Fruit fly (Drosophila melanogaster) whole organism, embryonic: ENCODE data around the gene Inx3.
A peak's percentile ranks its signal among the peaks of the same experiment; 100 is the strongest.

Experiments
- Atf6 ChIP-seq: fragments of 200-800 bp; sonication (Bioruptor generic); IDR thresholded peaks from 2 replicates; pipeline ENCODE4 v1.3.6; 2022; ENCODE audit warnings: missing biosample characterization, missing genetic modification characterization
- Awh ChIP-seq: fragments of 200-800 bp; sonication (Bioruptor generic); IDR thresholded peaks from 2 replicates; pipeline ENCODE4, ENCODE4 v1.3.6; 2022; ENCODE audit warnings: missing biosample characterization, missing genetic modification characterization
- B-H2 ChIP-seq: fragments of 200-800 bp; sonication (Bioruptor generic); optimal IDR thresholded peaks from 2 replicates; lab custom pipeline; 2018; ENCODE audit warnings: missing biosample characterization, mild to moderate bottlenecking, missing genetic modification characterization
- Bdp1 ChIP-seq: fragments of 200-800 bp; sonication (Bioruptor generic); optimal IDR thresholded peaks from 3 replicates; lab custom pipeline; 2016; ENCODE audit warnings: missing biosample characterization, missing genetic modification characterization
- Bgb ChIP-seq: fragments of 200-800 bp; sonication (Bioruptor generic); IDR thresholded peaks from 2 replicates; pipeline ENCODE4 v1.3.6; 2022; ENCODE audit warnings: missing biosample characterization, missing genetic modification characterization; ENCODE audit not compliant: partially characterized antibody
- BtbVII ChIP-seq: fragments of 200-800 bp; sonication (Bioruptor generic); optimal IDR thresholded peaks from 3 replicates; lab custom pipeline; 2017; ENCODE audit warnings: missing biosample characterization, mild to moderate bottlenecking, missing genetic modification characterization
- CG10565 ChIP-seq: fragments of 200-800 bp; sonication (Bioruptor generic); optimal IDR thresholded peaks from 3 replicates; lab custom pipeline; 2016; ENCODE audit warnings: missing biosample characterization, mild to moderate bottlenecking, missing genetic modification characterization
- CG11504 ChIP-seq: fragments of 200-800 bp; sonication (Bioruptor generic); optimal IDR thresholded peaks from 3 replicates; lab custom pipeline; 2019; ENCODE audit warnings: missing biosample characterization, mild to moderate bottlenecking, missing genetic modification characterization, moderate library complexity
- CG12155 ChIP-seq: fragments of 200-800 bp; sonication (Bioruptor generic); optimal IDR thresholded peaks from 3 replicates; lab custom pipeline; 2016; ENCODE audit warnings: missing biosample characterization, missing genetic modification characterization
- CG1233 ChIP-seq: fragments of 200-800 bp; sonication (Bioruptor generic); optimal IDR thresholded peaks from 4 replicates; lab custom pipeline; 2018; ENCODE audit warnings: missing biosample characterization, mild to moderate bottlenecking, missing genetic modification characterization
- CG12942 ChIP-seq: fragments of 200-800 bp; sonication (Bioruptor generic); optimal IDR thresholded peaks from 3 replicates; lab custom pipeline; 2016; ENCODE audit warnings: missing biosample characterization, missing genetic modification characterization
- CG14441 ChIP-seq: fragments of 200-800 bp; sonication (Bioruptor generic); IDR thresholded peaks from 2 replicates; pipeline ENCODE4 v1.3.6; 2022; ENCODE audit warnings: missing biosample characterization, missing genetic modification characterization
- CG15601 ChIP-seq: fragments of 200-800 bp; sonication (Bioruptor generic); optimal IDR thresholded peaks from 3 replicates; lab custom pipeline; 2019; ENCODE audit warnings: missing biosample characterization, mild to moderate bottlenecking, missing genetic modification characterization, moderate library complexity
- CG1602 ChIP-seq: fragments of 200-800 bp; sonication (Bioruptor generic); optimal IDR thresholded peaks from 3 replicates; lab custom pipeline; 2016; ENCODE audit warnings: missing biosample characterization, missing genetic modification characterization
- CG1647 ChIP-seq: fragments of 200-800 bp; sonication (Bioruptor generic); optimal IDR thresholded peaks from 3 replicates; lab custom pipeline; 2016; ENCODE audit warnings: missing biosample characterization, missing genetic modification characterization
- CG16863 ChIP-seq: fragments of 200-800 bp; sonication (Bioruptor generic); optimal IDR thresholded peaks from 3 replicates; lab custom pipeline; 2016; ENCODE audit warnings: missing biosample characterization, missing genetic modification characterization
- CG18476 ChIP-seq: fragments of 200-800 bp; sonication (Bioruptor generic); optimal IDR thresholded peaks from 2 replicates; lab custom pipeline; 2016; ENCODE audit warnings: missing biosample characterization, mild to moderate bottlenecking, missing genetic modification characterization
- CG2129 ChIP-seq: fragments of 200-800 bp; sonication (Bioruptor generic); IDR thresholded peaks from 2 replicates; pipeline ENCODE4 v1.3.6; 2022; ENCODE audit warnings: missing biosample characterization, missing genetic modification characterization; ENCODE audit not compliant: partially characterized antibody
- CG3065 ChIP-seq: fragments of 200-800 bp; sonication (Bioruptor generic); optimal IDR thresholded peaks from 2 replicates; lab custom pipeline; 2016; ENCODE audit warnings: missing biosample characterization, missing genetic modification characterization
- CG3847 ChIP-seq: fragments of 200-800 bp; sonication (Bioruptor generic); IDR thresholded peaks from 2 replicates; pipeline ENCODE4 v1.3.6; 2022; ENCODE audit warnings: missing biosample characterization, missing genetic modification characterization
- CG4424 ChIP-seq: fragments of 200-800 bp; sonication (Bioruptor generic); optimal IDR thresholded peaks from 3 replicates; lab custom pipeline; 2016; ENCODE audit warnings: missing biosample characterization, missing genetic modification characterization
- CG7928 ChIP-seq: fragments of 200-800 bp; sonication (Bioruptor generic); optimal IDR thresholded peaks from 2 replicates; lab custom pipeline; 2017; ENCODE audit warnings: missing biosample characterization, mild to moderate bottlenecking, missing genetic modification characterization
- CG8359 ChIP-seq: fragments of 200-800 bp; sonication (Bioruptor generic); optimal IDR thresholded peaks from 2 replicates; lab custom pipeline; 2017; ENCODE audit warnings: missing biosample characterization, mild to moderate bottlenecking, missing genetic modification characterization, borderline replicate concordance
- CG8944 ChIP-seq: fragments of 200-800 bp; sonication (Bioruptor generic); optimal IDR thresholded peaks from 3 replicates; lab custom pipeline; 2016; ENCODE audit warnings: missing biosample characterization, missing genetic modification characterization
- CG9817 ChIP-seq: fragments of 200-800 bp; sonication (Bioruptor generic); optimal IDR thresholded peaks from 2 replicates; lab custom pipeline; 2018; ENCODE audit warnings: missing biosample characterization, mild to moderate bottlenecking, missing genetic modification characterization, moderate library complexity
- Doc3 ChIP-seq: fragments of 200-800 bp; sonication (Bioruptor generic); IDR thresholded peaks from 3 replicates; pipeline ENCODE4 v1.3.6; 2022; ENCODE audit warnings: missing biosample characterization, missing genetic modification characterization; ENCODE audit not compliant: partially characterized antibody
- Myb ChIP-seq: fragments of 200-800 bp; sonication (Bioruptor generic); optimal IDR thresholded peaks from 2 replicates; lab custom pipeline; 2016; ENCODE audit warnings: missing biosample characterization, missing genetic modification characterization
- Neu2 ChIP-seq: fragments of 200-800 bp; sonication (Bioruptor generic); optimal IDR thresholded peaks from 3 replicates; lab custom pipeline; 2016; ENCODE audit warnings: missing biosample characterization, missing genetic modification characterization, borderline replicate concordance
- Oli ChIP-seq: fragments of 200-800 bp; sonication (Bioruptor generic); optimal IDR thresholded peaks from 2 replicates; lab custom pipeline; 2018; ENCODE audit warnings: missing biosample characterization, mild to moderate bottlenecking, missing genetic modification characterization, moderate library complexity
- Xbp1 ChIP-seq: fragments of 200-800 bp; sonication (Bioruptor generic); optimal IDR thresholded peaks from 3 replicates; lab custom pipeline; 2016; ENCODE audit warnings: missing biosample characterization, mild to moderate bottlenecking, missing genetic modification characterization
- bab2 ChIP-seq: fragments of 200-800 bp; sonication (Bioruptor generic); optimal IDR thresholded peaks from 2 replicates; lab custom pipeline; 2016; ENCODE audit warnings: missing biosample characterization, missing genetic modification characterization
- chif ChIP-seq, 2 experiments: fragments of 200-800 bp; sonication (Bioruptor generic); optimal IDR thresholded peaks; 3 replicates each; lab custom pipeline; 2016; ENCODE audit warnings: missing biosample characterization in 2 of 2, missing genetic modification characterization in 2 of 2
- ci ChIP-seq: fragments of 200-800 bp; sonication (Bioruptor generic); IDR thresholded peaks from 3 replicates; pipeline ENCODE4 v1.3.6; 2022; ENCODE audit warnings: missing biosample characterization, missing genetic modification characterization
- crc ChIP-seq: fragments of 200-800 bp; sonication (Bioruptor generic); optimal IDR thresholded peaks from 2 replicates; lab custom pipeline; 2016; ENCODE audit warnings: missing biosample characterization, missing genetic modification characterization
- dmrt11E ChIP-seq: fragments of 200-800 bp; sonication (Bioruptor generic); optimal IDR thresholded peaks from 3 replicates; lab custom pipeline; 2018; ENCODE audit warnings: missing biosample characterization, mild to moderate bottlenecking, missing genetic modification characterization, moderate library complexity
- ems ChIP-seq: fragments of 200-800 bp; sonication (Bioruptor generic); optimal IDR thresholded peaks from 3 replicates; lab custom pipeline; 2016; ENCODE audit warnings: missing biosample characterization, missing genetic modification characterization
- ewg ChIP-seq: fragments of 200-800 bp; sonication (Bioruptor generic); optimal IDR thresholded peaks from 3 replicates; lab custom pipeline; 2017; ENCODE audit warnings: mild to moderate bottlenecking, missing biosample characterization, missing genetic modification reagents, missing genetic modification characterization
- gfzf ChIP-seq: fragments of 200-800 bp; sonication (Bioruptor generic); optimal IDR thresholded peaks from 2 replicates; lab custom pipeline; 2016; ENCODE audit warnings: missing biosample characterization, mild to moderate bottlenecking, missing genetic modification characterization, moderate library complexity
- hbn ChIP-seq: fragments of 200-800 bp; sonication (Bioruptor generic); IDR thresholded peaks from 2 replicates; pipeline ENCODE4 v1.3.6; 2022; ENCODE audit warnings: missing biosample characterization, missing genetic modification characterization; ENCODE audit not compliant: partially characterized antibody
- nau ChIP-seq: fragments of 200-800 bp; sonication (Bioruptor generic); optimal IDR thresholded peaks from 3 replicates; lab custom pipeline; 2017; ENCODE audit warnings: missing biosample characterization, mild to moderate bottlenecking, missing genetic modification characterization, missing genetic modification reagents
- sens ChIP-seq: fragments of 200-800 bp; sonication (Bioruptor generic); peaks from one replicate; lab custom pipeline; 2016; ENCODE audit warnings: missing biosample characterization, missing genetic modification characterization
- sna ChIP-seq: fragments of 200-800 bp; sonication (Bioruptor generic); IDR thresholded peaks from 2 replicates; pipeline ENCODE4 v1.3.6; 2022; ENCODE audit warnings: missing biosample characterization, missing genetic modification characterization; ENCODE audit not compliant: partially characterized antibody
- sob ChIP-seq: fragments of 200-800 bp; sonication (Bioruptor generic); IDR thresholded peaks from 2 replicates; pipeline ENCODE4 v1.3.6; 2022; ENCODE audit warnings: missing biosample characterization, missing genetic modification characterization
- stc ChIP-seq: fragments of 200-800 bp; sonication (Bioruptor generic); IDR thresholded peaks from 2 replicates; pipeline ENCODE4 v1.3.6; 2022; ENCODE audit warnings: missing biosample characterization, missing genetic modification characterization
- sug ChIP-seq: fragments of 200-800 bp; optimal IDR thresholded peaks from 2 replicates; lab custom pipeline; 2019; ENCODE audit warnings: missing biosample characterization, mild to moderate bottlenecking, missing genetic modification characterization, moderate library complexity
- unc-4 ChIP-seq: fragments of 200-800 bp; sonication (Bioruptor generic); IDR thresholded peaks from 2 replicates; pipeline ENCODE4 v1.3.6; 2022; ENCODE audit warnings: missing biosample characterization, missing genetic modification characterization; ENCODE audit not compliant: partially characterized antibody
- vfl ChIP-seq: fragments of 200-800 bp; sonication (Bioruptor generic); optimal IDR thresholded peaks from 2 replicates; lab custom pipeline; 2016; ENCODE audit warnings: missing biosample characterization, missing genetic modification characterization
- vnd ChIP-seq: fragments of 200-800 bp; sonication (Bioruptor generic); IDR thresholded peaks from 3 replicates; pipeline ENCODE4 v1.3.6; 2022; ENCODE audit warnings: missing biosample characterization, missing genetic modification characterization; ENCODE audit not compliant: partially characterized antibody

Inx3 gene

DNA sequence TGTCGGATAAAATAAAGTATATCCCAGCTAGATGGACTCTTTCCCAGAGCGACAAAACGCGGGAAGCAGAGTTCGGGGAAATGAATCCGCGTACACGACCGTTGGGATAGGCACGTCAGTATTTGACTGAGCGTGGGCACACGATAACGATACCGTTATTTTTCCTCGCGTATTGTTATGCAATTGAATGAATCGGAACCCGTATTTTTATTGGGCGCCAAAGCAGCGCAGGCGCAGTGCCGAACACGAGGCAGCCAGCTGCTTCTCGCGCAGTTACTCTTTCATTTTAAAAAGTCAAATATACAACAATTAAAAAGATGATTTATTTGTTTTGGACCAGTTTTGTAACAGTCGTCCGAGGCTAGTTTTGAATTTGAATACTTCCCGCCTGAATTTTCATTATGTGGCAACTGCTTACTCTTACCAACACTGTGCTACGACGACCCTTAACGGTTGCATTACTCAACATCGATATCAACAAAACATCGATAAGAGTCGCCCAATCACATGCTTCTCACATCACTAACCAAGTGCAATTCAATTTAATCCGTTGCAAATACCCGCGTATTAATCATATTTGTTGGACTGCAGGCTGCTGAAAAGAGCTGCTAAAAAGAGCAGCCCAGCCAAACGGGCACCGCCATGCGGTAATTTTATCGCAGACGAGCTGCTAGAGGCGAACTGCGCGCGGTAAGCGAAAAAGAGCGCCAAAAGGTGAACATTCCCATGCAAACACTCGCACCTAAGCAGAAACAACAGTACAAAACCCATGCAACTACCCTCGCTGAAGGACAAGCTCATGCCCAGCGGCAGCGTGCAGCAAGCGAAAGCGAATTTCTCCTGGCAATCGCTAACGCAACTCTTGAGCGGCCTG is 28.5 kb upstream of the Inx3 start, which contains the start of the genes CG33203 and Doa (continued):
- TF ChIP-seq CG9817 (tag; lab: Kevin White, UChicago): peak; percentile 53
- peak; percentile 44; the same call in 1 of the 2 replicates for TF ChIP-seq CG14441 (GFP tag; lab: Robert Waterston, UW)
- peak; percentile 19 for TF ChIP-seq CG1233 (GFP tag; lab: Kevin White, UChicago)
- TF ChIP-seq CG10565: no peak
- peak; percentile 42 for TF ChIP-seq Xbp1 (GFP tag; lab: Kevin White, UChicago)
- peak; percentile 46 for TF ChIP-seq CG15601 (tag; lab: Kevin White, UChicago)
- TF ChIP-seq CG4424 (GFP tag; lab: Kevin White, UChicago): peak; percentile 34
- TF ChIP-seq CG18476 (GFP tag; lab: Kevin White, UChicago): peak; percentile 81
- TF ChIP-seq CG11504 (tag; lab: Kevin White, UChicago): peak; percentile 36
- TF ChIP-seq chif (GFP tag; optimal IDR thresholded peaks at IDR 0.05; lab: Kevin White, UChicago): peak in 1 of 2 experiments; percentile 53
- TF ChIP-seq vnd (GFP tag; lab: Robert Waterston, UW): peak; percentile 80
- peak; percentile 46 for TF ChIP-seq vfl
- TF ChIP-seq CG12155 (GFP tag; lab: Kevin White, UChicago): peak; percentile 25
- TF ChIP-seq Awh (GFP tag; lab: Robert Waterston, UW): no peak
- peak; percentile 87 for TF ChIP-seq unc-4 (GFP tag; lab: Robert Waterston, UW)
- peak; percentile 51; the same call in 1 of the 3 replicates for TF ChIP-seq ci (GFP tag; lab: Robert Waterston, UW)
- TF ChIP-seq ems (GFP tag; lab: Kevin White, UChicago): peak; percentile 45
- peak; percentile 75 for TF ChIP-seq sens (GFP tag; lab: Kevin White, UChicago)
- peak; percentile 67 for TF ChIP-seq CG16863 (GFP tag; lab: Kevin White, UChicago)
- peak; percentile 23 for TF ChIP-seq dmrt11E (tag; lab: Kevin White, UChicago)
- peak; percentile 2 for TF ChIP-seq CG12942
- no peak for TF ChIP-seq CG8359 (GFP tag; lab: Kevin White, UChicago)
- TF ChIP-seq sna: peak; percentile 81
- peak; percentile 5 for TF ChIP-seq CG1602 (GFP tag; lab: Kevin White, UChicago)
- peak; percentile 86 for TF ChIP-seq CG7928 (GFP tag; lab: Kevin White, UChicago)
- peak; percentile 43 for TF ChIP-seq B-H2 (GFP tag; lab: Kevin White, UChicago)
- no peak for TF ChIP-seq BtbVII
- TF ChIP-seq CG8944: peak; percentile 12
- peak; percentile 29 for TF ChIP-seq gfzf (GFP tag; lab: Kevin White, UChicago)
- TF ChIP-seq CG3065 (GFP tag; lab: Kevin White, UChicago): no peak
- peak; percentile 32 for TF ChIP-seq crc
- TF ChIP-seq Oli (tag; lab: Kevin White, UChicago): no peak
- TF ChIP-seq ewg (GFP tag; lab: Kevin White, UChicago): peak; percentile 100
- TF ChIP-seq bab2 (GFP tag; lab: Kevin White, UChicago): peak; percentile 46
- 0 out of 2 replicates have a peak, but pooled peaks have one; percentile 26 for TF ChIP-seq Atf6 (GFP tag; lab: Robert Waterston, UW)
- peak; percentile 32 for TF ChIP-seq sug
- peak; percentile 58 for TF ChIP-seq CG2129 (GFP tag; lab: Robert Waterston, UW)
- TF ChIP-seq stc (GFP tag; lab: Robert Waterston, UW): 0 out of 2 replicates have a peak, but pooled peaks have one; percentile 24
- TF ChIP-seq Bdp1 (GFP tag; lab: Kevin White, UChicago): no peak
- peak; percentile 78 for TF ChIP-seq sob (GFP tag; lab: Robert Waterston, UW)
- peak; percentile 80 for TF ChIP-seq CG3847 (GFP tag; lab: Robert Waterston, UW)
- TF ChIP-seq Doc3: peak; percentile 78
- peak; percentile 88 for TF ChIP-seq Bgb
- TF ChIP-seq Myb: peak; percentile 98
- TF ChIP-seq CG1647: no peak
- TF ChIP-seq hbn (GFP tag; lab: Robert Waterston, UW): peak; percentile 83
- no peak for TF ChIP-seq Neu2 (GFP tag; lab: Kevin White, UChicago)
- TF ChIP-seq nau (GFP tag; lab: Kevin White, UChicago): no peak
